Fruit fly (Drosophila melanogaster): Measurements from ENCODE around the gene TrxT.

Gene TrxT

dm6 chrX:5349899-5350575 is 38.3 kb upstream of the TrxT start (continued):
- TF ChIP-seq Spps (tag; optimal IDR thresholded peaks at IDR 0.05) (no peak), Hey (tag; optimal IDR thresholded peaks at IDR 0.05) (no peak), CG8478 (optimal IDR thresholded peaks at IDR 0.05) (no peak), CG18619 (GFP tag; optimal IDR thresholded peaks at IDR 0.05) (no peak), scrt (GFP tag; optimal IDR thresholded peaks at IDR 0.05) (no peak), CG13775 (GFP tag; optimal IDR thresholded peaks at IDR 0.05) (no peak), emc (GFP tag; optimal IDR thresholded peaks at IDR 0.05) (no peak), CG12769 (tag; optimal IDR thresholded peaks at IDR 0.05) (peak; percentile 51), cad (GFP tag; optimal IDR thresholded peaks at IDR 0.05) (no peak), CG4730 (GFP tag; IDR thresholded peaks at IDR 0.05) (no peak), Vsx1 (GFP tag; optimal IDR thresholded peaks at IDR 0.05) (no peak), sd (tag; optimal IDR thresholded peaks at IDR 0.05) (no peak), CG4820 (GFP tag; optimal IDR thresholded peaks at IDR 0.05) (no peak), CG11456 (GFP tag; IDR thresholded peaks at IDR 0.05) (0 out of 3 replicates have a peak, but pooled peaks have one; percentile 46), Rx (GFP tag; IDR thresholded peaks at IDR 0.05) (no peak), sob (GFP tag; IDR thresholded peaks at IDR 0.05) (no peak), CG3726 (GFP tag; IDR thresholded peaks at IDR 0.05) (no peak), ssp (GFP tag; IDR thresholded peaks at IDR 0.05) (peak; percentile 40), CG17912 (GFP tag; optimal IDR thresholded peaks at IDR 0.05) (no peak), nau (GFP tag; optimal IDR thresholded peaks at IDR 0.05) (no peak), CG2202 (tag; optimal IDR thresholded peaks at IDR 0.05) (no peak), CG7745 (tag; optimal IDR thresholded peaks at IDR 0.05) (no peak), run (tag; optimal IDR thresholded peaks at IDR 0.05) (no peak), ab (GFP tag; optimal IDR thresholded peaks at IDR 0.05) (no peak), CG14860 (GFP tag; IDR thresholded peaks at IDR 0.05; ENCODE audit: partially characterized antibody) (no peak), Abd-B (GFP tag; optimal IDR thresholded peaks at IDR 0.05) (no peak), CrebB (tag; optimal IDR thresholded peaks at IDR 0.05) (no peak), CG3847 (GFP tag; IDR thresholded peaks at IDR 0.05) (no peak), NC2β (GFP tag; optimal IDR thresholded peaks at IDR 0.05) (no peak), Gsc (GFP tag; IDR thresholded peaks at IDR 0.05) (0 out of 2 replicates have a peak, but pooled peaks have one; percentile 24), Med (GFP tag) (no peak), Taf1 (GFP tag; IDR thresholded peaks at IDR 0.05) (no peak), CG33213 (GFP tag; optimal IDR thresholded peaks at IDR 0.05) (no peak), Bgb (GFP tag; IDR thresholded peaks at IDR 0.05; ENCODE audit: partially characterized antibody) (no peak), E2f2 (GFP tag; IDR thresholded peaks at IDR 0.05) (no peak), aop (GFP tag; IDR thresholded peaks at IDR 0.05) (no peak), Meics (GFP tag; optimal IDR thresholded peaks at IDR 0.05) (no peak), CG6765 (GFP tag; optimal IDR thresholded peaks at IDR 0.05) (no peak), Tbp (GFP tag; optimal IDR thresholded peaks at IDR 0.05) (no peak), ewg (GFP tag; optimal IDR thresholded peaks at IDR 0.05) (peak; percentile 13), CG18764 (GFP tag; optimal IDR thresholded peaks at IDR 0.05) (no peak), Gug (GFP tag; IDR thresholded peaks at IDR 0.05) (peak; percentile 41; the same call in 1 of the 4 replicates), wek (GFP tag; optimal IDR thresholded peaks at IDR 0.05) (no peak), CG10462 (GFP tag; optimal IDR thresholded peaks at IDR 0.05) (no peak), CG8944 (GFP tag; optimal IDR thresholded peaks at IDR 0.05) (no peak), Atf3 (GFP tag; optimal IDR thresholded peaks at IDR 0.05) (no peak), Doc2 (GFP tag; IDR thresholded peaks at IDR 0.05) (no peak), CG10147 (GFP tag; optimal IDR thresholded peaks at IDR 0.05) (no peak), CG9727 (GFP tag; optimal IDR thresholded peaks at IDR 0.05) (no peak), tup (GFP tag; optimal IDR thresholded peaks at IDR 0.05) (no peak), CHES-1-like (GFP tag; optimal IDR thresholded peaks at IDR 0.05) (no peak)

Measured in whole organism, embryonic.